Worm (Caenorhabditis elegans): ENCODE data around the gene R102.11.

Gene R102.11

DNA sequence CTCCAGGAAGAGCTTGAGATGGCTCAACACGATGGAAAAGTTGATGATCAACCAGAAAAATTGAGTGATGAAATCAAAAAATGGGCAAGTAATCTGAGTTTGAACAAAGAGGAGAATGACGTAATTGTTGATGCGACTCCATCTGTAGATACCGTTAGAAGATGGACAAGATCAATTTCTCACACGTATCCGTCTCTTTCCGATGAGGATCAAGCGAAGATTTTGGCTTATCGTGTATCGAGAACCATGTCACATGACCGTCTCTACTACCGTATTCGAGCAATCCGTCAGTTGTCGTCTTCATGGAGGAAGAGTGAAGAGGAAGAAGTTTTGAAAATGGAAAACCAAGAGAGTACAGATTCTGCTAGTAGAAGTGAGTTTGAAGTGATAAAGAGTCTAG, 18.5 kb upstream of the R102.11 start:
- TF ChIP-seq blmp-1 (tag; optimal IDR thresholded peaks at IDR 0.05) = no peak
- TF ChIP-seq elt-1 (tag; optimal IDR thresholded peaks at IDR 0.05; ENCODE audit: borderline replicate concordance, insufficient read depth) = peak; percentile 83

DNA sequence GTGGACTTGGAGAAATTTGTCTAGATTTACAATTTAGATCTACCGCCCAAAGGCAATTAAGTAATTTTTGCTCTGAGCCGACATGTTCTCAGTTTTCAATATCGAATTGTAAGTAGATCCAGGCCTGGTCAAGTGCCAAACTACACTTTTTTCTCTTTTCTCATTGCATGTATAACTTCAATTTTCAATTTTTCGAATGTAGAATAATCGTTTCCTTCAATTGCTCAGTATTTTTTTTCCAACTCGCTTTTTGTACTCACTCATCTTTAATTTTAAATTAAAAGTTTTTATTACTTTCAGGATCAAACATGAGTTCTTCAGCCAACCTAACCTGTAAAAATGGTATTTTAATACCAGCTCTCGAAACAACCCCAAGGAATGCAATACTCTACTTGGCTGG, 16.8 kb upstream of the R102.11 start, which contains the start of gene ncx-3:
ncx-3 (plus strand) TSS at position 301 of the 400 bp plus-strand sequence.
- TF ChIP-seq nhr-28 (tag; optimal IDR thresholded peaks at IDR 0.05) (no peak), ceh-83 (GFP tag; optimal IDR thresholded peaks at IDR 0.05) (no peak), unc-120 (tag; optimal IDR thresholded peaks at IDR 0.05; ENCODE audit: poor library complexity, severe bottlenecking) (no peak), nhr-237 (tag; optimal IDR thresholded peaks at IDR 0.05) (no peak), ces-1 (GFP tag; optimal IDR thresholded peaks at IDR 0.05) (no peak), bed-3 (GFP tag; optimal IDR thresholded peaks at IDR 0.05) (no peak), elt-1 (tag; optimal IDR thresholded peaks at IDR 0.05; ENCODE audit: borderline replicate concordance, insufficient read depth) (no peak), drap-1 (GFP tag; optimal IDR thresholded peaks at IDR 0.05) (no peak), sem-2 (GFP tag; optimal IDR thresholded peaks at IDR 0.05) (no peak), unc-62 (GFP tag; optimal IDR thresholded peaks at IDR 0.05) (no peak), tbx-8 (GFP tag; optimal IDR thresholded peaks at IDR 0.05) (no peak)

DNA sequence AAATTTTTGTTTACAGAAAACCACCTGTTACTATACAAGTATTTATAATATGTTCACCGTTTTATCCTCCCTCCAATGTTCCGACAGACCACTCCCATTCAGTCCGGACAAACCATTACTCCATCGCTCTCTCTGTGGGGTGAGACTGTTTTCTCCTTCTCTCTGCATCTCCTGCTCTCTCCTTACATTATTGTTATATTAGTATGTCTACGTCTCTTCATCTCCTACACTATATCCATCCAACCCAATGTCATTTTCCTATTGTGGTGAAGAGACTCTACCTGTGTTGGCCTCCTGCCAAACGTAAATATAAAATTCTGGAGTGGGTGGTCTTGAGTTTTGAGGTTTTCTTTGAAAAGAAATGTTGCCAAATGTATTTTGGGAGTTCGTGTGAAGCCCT, 15.0 kb upstream of the R102.11 start:
- TF ChIP-seq mep-1 (tag; optimal IDR thresholded peaks at IDR 0.05) (no peak), nhr-28 (tag; optimal IDR thresholded peaks at IDR 0.05) (no peak), flh-1 (GFP tag; optimal IDR thresholded peaks at IDR 0.05) (no peak), bed-3 (GFP tag; optimal IDR thresholded peaks at IDR 0.05) (no peak), ces-1 (GFP tag; optimal IDR thresholded peaks at IDR 0.05) (no peak), hlh-1 (tag; optimal IDR thresholded peaks at IDR 0.05) (no peak), lin-32 (GFP tag; optimal IDR thresholded peaks at IDR 0.05) (no peak), ceh-83 (GFP tag; optimal IDR thresholded peaks at IDR 0.05) (no peak), elt-3 (tag; optimal IDR thresholded peaks at IDR 0.05) (no peak), zip-8 (tag; optimal IDR thresholded peaks at IDR 0.05) (no peak), nhr-2 (tag; optimal IDR thresholded peaks at IDR 0.05) (peak; percentile 29), nhr-12 (tag; optimal IDR thresholded peaks at IDR 0.05) (no peak), pha-4 (tag; optimal IDR thresholded peaks at IDR 0.05) (peak; percentile 7)

DNA sequence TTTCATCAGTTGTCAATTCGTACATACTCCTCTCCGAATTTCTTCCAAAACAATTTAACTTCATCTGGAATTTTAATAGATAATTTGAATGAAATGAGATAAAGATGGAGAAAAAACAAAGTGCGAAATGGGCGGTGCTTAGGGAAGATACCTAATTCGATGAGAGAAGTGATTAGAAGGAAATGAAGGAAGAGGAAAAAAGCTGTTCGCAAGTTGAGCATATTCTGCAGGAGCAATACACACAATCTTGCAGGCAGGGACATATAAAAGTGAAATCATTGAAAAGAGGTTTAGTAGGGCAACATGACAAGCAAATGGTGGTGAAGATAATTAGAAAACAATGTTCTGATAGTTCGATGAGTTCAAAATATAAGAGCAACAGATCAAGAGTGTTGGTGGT, 12.2 kb upstream of the R102.11 start, which contains the start of gene glb-21:
glb-21 (minus strand) TSS at position 66 of the 400 bp plus-strand sequence.
- no peak for TF ChIP-seq lin-32 (GFP tag; optimal IDR thresholded peaks at IDR 0.05)
- TF ChIP-seq unc-62 (GFP tag; optimal IDR thresholded peaks at IDR 0.05) = no peak
- TF ChIP-seq ces-1 (GFP tag; optimal IDR thresholded peaks at IDR 0.05) = no peak
- TF ChIP-seq ceh-83 (GFP tag; optimal IDR thresholded peaks at IDR 0.05) = no peak
- TF ChIP-seq ceh-43 (GFP tag; optimal IDR thresholded peaks at IDR 0.05) = no peak
- TF ChIP-seq elt-1 (tag; optimal IDR thresholded peaks at IDR 0.05; ENCODE audit: borderline replicate concordance, insufficient read depth) = no peak
- no peak for TF ChIP-seq nhr-76 (tag; optimal IDR thresholded peaks at IDR 0.05)
- TF ChIP-seq drap-1 (GFP tag; optimal IDR thresholded peaks at IDR 0.05) = no peak
- TF ChIP-seq snpc-4 (tag; optimal IDR thresholded peaks at IDR 0.05) = no peak
- no peak for TF ChIP-seq ztf-11 (tag; optimal IDR thresholded peaks at IDR 0.05)
- TF ChIP-seq flh-1 (GFP tag; optimal IDR thresholded peaks at IDR 0.05) = no peak
- TF ChIP-seq pha-4 (tag; optimal IDR thresholded peaks at IDR 0.05) = no peak

DNA sequence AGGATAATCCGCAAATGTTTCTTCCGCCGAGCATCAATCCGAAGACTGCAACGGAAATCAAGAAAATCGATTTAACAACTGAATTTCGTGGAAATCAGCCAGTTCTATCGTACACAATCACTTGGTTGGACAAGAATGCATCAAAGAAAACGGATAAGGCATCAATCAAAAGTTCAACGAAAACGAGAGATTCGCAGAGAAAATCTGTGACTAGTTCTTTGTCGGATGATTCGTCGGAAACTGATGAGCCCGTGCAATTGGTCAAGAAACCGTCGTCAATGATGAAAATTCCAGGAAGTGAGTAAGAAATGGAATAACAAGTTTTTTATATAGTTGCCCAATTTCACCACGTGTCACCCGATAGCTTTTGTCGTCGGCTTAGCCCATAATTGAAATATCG, 6.5 kb upstream of the R102.11 start, which contains the start of gene R102.6:
R102.6 (minus strand) TSS at position 101 of the 400 bp plus-strand sequence.
- TF ChIP-seq ces-1 (GFP tag; optimal IDR thresholded peaks at IDR 0.05) (no peak), ceh-43 (GFP tag; optimal IDR thresholded peaks at IDR 0.05) (no peak), M03D4.4 (tag; optimal IDR thresholded peaks at IDR 0.05) (no peak), lin-13 (tag; optimal IDR thresholded peaks at IDR 0.05) (no peak), nhr-237 (tag; optimal IDR thresholded peaks at IDR 0.05) (no peak), ztf-11 (tag; optimal IDR thresholded peaks at IDR 0.05) (no peak), blmp-1 (tag; optimal IDR thresholded peaks at IDR 0.05) (no peak), flh-1 (GFP tag; optimal IDR thresholded peaks at IDR 0.05) (no peak), bed-3 (GFP tag; optimal IDR thresholded peaks at IDR 0.05) (no peak)

DNA sequence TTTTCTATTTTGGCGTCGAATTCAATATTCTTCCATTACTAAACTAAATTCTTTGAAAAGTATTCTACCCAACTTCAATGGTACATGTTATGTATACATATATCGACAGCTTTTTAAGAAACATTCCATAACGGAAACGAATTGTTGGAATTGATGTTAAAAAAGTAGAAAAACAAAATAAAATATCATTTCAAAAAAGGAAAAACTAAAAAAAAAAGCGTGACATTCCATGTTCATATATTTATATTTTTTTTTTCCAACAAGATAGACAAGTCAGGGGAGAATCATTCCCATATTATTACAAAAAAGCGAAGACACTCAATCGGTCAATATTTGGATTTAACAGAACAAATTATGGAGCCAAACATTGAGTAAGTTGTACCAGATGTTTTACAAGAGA, 5.6 kb upstream of the R102.11 start, which contains the start of gene R102.10:
R102.10 (plus strand) TSS at position 301 of the 400 bp plus-strand sequence.
- TF ChIP-seq M03D4.4 (tag; optimal IDR thresholded peaks at IDR 0.05) (no peak), ham-2 (GFP tag; optimal IDR thresholded peaks at IDR 0.05) (no peak), nhr-76 (tag; optimal IDR thresholded peaks at IDR 0.05) (no peak), sem-2 (GFP tag; optimal IDR thresholded peaks at IDR 0.05) (no peak), ces-1 (GFP tag; optimal IDR thresholded peaks at IDR 0.05) (no peak), tbx-8 (GFP tag; optimal IDR thresholded peaks at IDR 0.05) (no peak), ceh-43 (GFP tag; optimal IDR thresholded peaks at IDR 0.05) (no peak), mls-2 (tag; optimal IDR thresholded peaks at IDR 0.05) (no peak), ceh-83 (GFP tag; optimal IDR thresholded peaks at IDR 0.05) (no peak), cnd-1 (tag; optimal IDR thresholded peaks at IDR 0.05) (no peak), nhr-237 (tag; optimal IDR thresholded peaks at IDR 0.05) (no peak)
